Fruit fly (Drosophila melanogaster): ENCODE results near the gene CG42613.

Gene CG42613

DNA sequence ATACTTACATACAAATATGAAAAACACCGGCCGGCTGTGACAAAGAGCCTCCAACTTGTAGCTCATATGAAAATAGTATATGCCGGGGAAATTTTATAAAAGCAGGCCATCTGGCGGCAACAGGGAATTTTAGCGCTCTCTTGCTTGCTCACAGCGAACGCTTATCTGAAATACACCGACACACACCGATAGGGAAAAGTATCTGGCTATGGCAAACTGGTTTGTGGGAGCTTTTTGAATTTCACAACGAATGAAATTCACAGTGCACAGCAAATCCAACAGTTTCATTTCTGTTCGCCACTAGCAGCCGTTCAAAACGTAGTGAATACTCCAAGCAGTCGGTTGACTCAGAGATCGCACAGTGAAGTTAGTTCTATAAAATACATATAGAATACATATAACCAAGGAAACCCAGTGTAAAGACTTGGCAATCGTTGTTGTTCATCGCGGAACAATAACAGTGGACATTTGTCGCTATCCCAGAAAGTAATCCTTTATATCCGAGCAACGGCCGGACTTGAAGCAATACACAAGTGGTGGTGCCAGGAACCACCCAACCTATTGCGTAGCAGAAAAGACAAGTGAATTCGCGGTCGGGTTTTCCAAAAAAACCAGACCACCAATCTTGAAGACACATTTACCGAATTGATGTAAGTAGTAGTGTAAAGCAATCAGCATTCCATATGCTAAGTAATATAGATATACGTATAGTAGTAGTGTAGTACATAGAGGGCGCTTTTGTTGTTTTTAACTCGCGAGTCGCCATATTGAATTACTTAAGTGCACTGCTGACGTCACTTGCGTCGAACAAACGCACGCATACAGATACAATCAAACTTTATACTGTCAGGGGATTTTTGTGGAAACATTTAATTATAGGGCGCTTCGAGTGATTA, 10.8 kb upstream of the CG42613 start (continued):
- TF ChIP-seq YL-1 (GFP tag; optimal IDR thresholded peaks at IDR 0.05) (peak; percentile 8), nom (GFP tag; optimal IDR thresholded peaks at IDR 0.05) (peak; percentile 51), Xrp1 (GFP tag; IDR thresholded peaks at IDR 0.05) (peak; percentile 96), wdn (GFP tag; IDR thresholded peaks at IDR 0.05) (peak; percentile 37; the same call in 1 of the 2 replicates), h (optimal IDR thresholded peaks at IDR 0.05) (no peak), caup (GFP tag; optimal IDR thresholded peaks at IDR 0.05; ENCODE audit: severe bottlenecking) (peak; percentile 71), Gsc (GFP tag; IDR thresholded peaks at IDR 0.05) (no peak), grau (tag; optimal IDR thresholded peaks at IDR 0.05) (peak; percentile 28), HLH54F (GFP tag; optimal IDR thresholded peaks at IDR 0.05) (no peak), exex (tag; optimal IDR thresholded peaks at IDR 0.05) (no peak), CG16863 (GFP tag; optimal IDR thresholded peaks at IDR 0.05) (no peak)

- TF ChIP-seq CG4328 (GFP tag; optimal IDR thresholded peaks at IDR 0.05), result peak; percentile 44
- TF ChIP-seq klu (GFP tag; IDR thresholded peaks at IDR 0.05), result no peak
- TF ChIP-seq CG11504 (tag; optimal IDR thresholded peaks at IDR 0.05), result peak; percentile 9
- TF ChIP-seq HHEX (GFP tag; optimal IDR thresholded peaks at IDR 0.05), result peak; percentile 26
- TF ChIP-seq Sry-β (GFP tag; optimal IDR thresholded peaks at IDR 0.05), result no peak
- TF ChIP-seq Rfx (GFP tag; IDR thresholded peaks at IDR 0.05), result peak; percentile 32; the same call in 1 of the 2 replicates
- no peak for TF ChIP-seq Lhr (GFP tag; optimal IDR thresholded peaks at IDR 0.05)
- no peak for TF ChIP-seq CG12155 (GFP tag; optimal IDR thresholded peaks at IDR 0.05)
- TF ChIP-seq tap (tag; optimal IDR thresholded peaks at IDR 0.05), result no peak
- peak; percentile 96 for TF ChIP-seq Vsx1 (GFP tag; optimal IDR thresholded peaks at IDR 0.05)
- no peak for TF ChIP-seq CG7745 (tag; optimal IDR thresholded peaks at IDR 0.05)
- peak; percentile 86; the same call in 2 of the 4 replicates for TF ChIP-seq chinmo (GFP tag; IDR thresholded peaks at IDR 0.05; ENCODE audit: partially characterized antibody)
- peak; percentile 95 for TF ChIP-seq sug (tag; optimal IDR thresholded peaks at IDR 0.05)
- TF ChIP-seq CG9609 (GFP tag; optimal IDR thresholded peaks at IDR 0.05), result no peak
- no peak for TF ChIP-seq gsb (GFP tag; IDR thresholded peaks at IDR 0.05)
- TF ChIP-seq eve (GFP tag; optimal IDR thresholded peaks at IDR 0.05), result no peak
- no peak for TF ChIP-seq H2.0 (GFP tag; IDR thresholded peaks at IDR 0.05)
- peak; percentile 63 for TF ChIP-seq da (GFP tag; optimal IDR thresholded peaks at IDR 0.05)
- TF ChIP-seq Hmr (GFP tag; optimal IDR thresholded peaks at IDR 0.05), result peak; percentile 52
- TF ChIP-seq nerfin-2 (GFP tag; IDR thresholded peaks at IDR 0.05; ENCODE audit: partially characterized antibody), result no peak
- TF ChIP-seq odd (GFP tag; optimal IDR thresholded peaks at IDR 0.05), result peak; percentile 7
- peak; percentile 30; the same call in 1 of the 2 replicates for TF ChIP-seq wdn (GFP tag; IDR thresholded peaks at IDR 0.05)
- TF ChIP-seq Elba2 (GFP tag; optimal IDR thresholded peaks at IDR 0.05), result no peak
- TF ChIP-seq BtbVII (GFP tag; optimal IDR thresholded peaks at IDR 0.05), result peak; percentile 46
- TF ChIP-seq dpn (GFP tag; optimal IDR thresholded peaks at IDR 0.05), result peak in 1 of 2 experiments; percentile 1
- TF ChIP-seq eyg (GFP tag; optimal IDR thresholded peaks at IDR 0.05), result no peak
- TF ChIP-seq sob (GFP tag; IDR thresholded peaks at IDR 0.05), result 0 out of 2 replicates have a peak, but pooled peaks have one; percentile 13
- peak; percentile 93 for TF ChIP-seq CG10543 (GFP tag; optimal IDR thresholded peaks at IDR 0.05)
- peak; percentile 49 for TF ChIP-seq caup (GFP tag; optimal IDR thresholded peaks at IDR 0.05; ENCODE audit: severe bottlenecking)
- TF ChIP-seq CG14667 (GFP tag; IDR thresholded peaks at IDR 0.05), result no peak
- TF ChIP-seq Fer1 (GFP tag; optimal IDR thresholded peaks at IDR 0.05), result peak; percentile 53
- TF ChIP-seq kah (GFP tag; optimal IDR thresholded peaks at IDR 0.05), result peak; percentile 85
- peak; percentile 30 for TF ChIP-seq CG17385 (GFP tag; optimal IDR thresholded peaks at IDR 0.05)
- TF ChIP-seq CG32767 (GFP tag; IDR thresholded peaks at IDR 0.05), result peak; percentile 10; the same call in 1 of the 2 replicates
- no peak for TF ChIP-seq CG10462 (GFP tag; optimal IDR thresholded peaks at IDR 0.05)
- TF ChIP-seq bbx (GFP tag; IDR thresholded peaks at IDR 0.05; ENCODE audit: partially characterized antibody), result no peak
- TF ChIP-seq Pdp1 (GFP tag; optimal IDR thresholded peaks at IDR 0.05), result peak in 1 of 2 experiments; percentile 74
These were observed 10.1 kb upstream of the CG42613 start for dm6 chr3R:18918872-18919339.
